In genomic region chr2L:19479249-19479984, dm6 we compare ENCODE assay signal across 3 fruit fly cellular contexts.
A peak's percentile ranks its signal among the peaks of the same experiment; 100 is the strongest.
TF ChIP-seq lines count a peak whose summit lies in the region.

No protein-coding gene starts in this region.

- no peak for TF ChIP-seq CTCF in whole organism, embryonic (GFP tag; optimal IDR thresholded peaks at IDR 0.05; lab: Kevin White, UChicago)

TF ChIP-seq in whole organism, adult, 20 proteins besides CTCF, POLR2A, EP300 and RAD21:
- TF ChIP-seq kay (GFP tag; lab: Kevin White, UChicago; ENCODE audit: borderline replicate concordance) (no peak), Mnt (GFP tag; optimal IDR thresholded peaks at IDR 0.05; lab: Kevin White, UChicago) (no peak), pad (GFP tag; optimal IDR thresholded peaks at IDR 0.05; lab: Kevin White, UChicago) (peak; percentile 74), tj (GFP tag; optimal IDR thresholded peaks at IDR 0.05; lab: Kevin White, UChicago) (peak; percentile 98)

TF ChIP-seq in whole organism, embryonic, 481 proteins besides CTCF, POLR2A, EP300 and RAD21:
- TF ChIP-seq CG17829 (tag; optimal IDR thresholded peaks at IDR 0.05; lab: Kevin White, UChicago) (no peak), Nf-YB (GFP tag; optimal IDR thresholded peaks at IDR 0.05; lab: Kevin White, UChicago) (peak; percentile 81), Stat92E (GFP tag; optimal IDR thresholded peaks at IDR 0.05; lab: Kevin White, UChicago) (no peak), chinmo (GFP tag; IDR thresholded peaks at IDR 0.05; lab: Robert Waterston, UW; ENCODE audit: partially characterized antibody) (0 out of 4 replicates have a peak, but pooled peaks have one; percentile 23), abd-A (tag; optimal IDR thresholded peaks at IDR 0.05; lab: Kevin White, UChicago) (peak; percentile 83), fd3F (GFP tag; optimal IDR thresholded peaks at IDR 0.05; lab: Kevin White, UChicago) (no peak), p53 (GFP tag; optimal IDR thresholded peaks at IDR 0.05; lab: Kevin White, UChicago) (no peak), ewg (GFP tag; optimal IDR thresholded peaks at IDR 0.05; lab: Kevin White, UChicago) (peak; percentile 79), Camta (GFP tag; optimal IDR thresholded peaks at IDR 0.05; lab: Kevin White, UChicago) (no peak), NC2β (GFP tag; optimal IDR thresholded peaks at IDR 0.05; lab: Kevin White, UChicago) (no peak), CG6854 (GFP tag; optimal IDR thresholded peaks at IDR 0.05; lab: Kevin White, UChicago) (no peak), D (optimal IDR thresholded peaks at IDR 0.05; lab: Kevin White, UChicago) (peak; percentile 51), D (GFP tag; optimal IDR thresholded peaks at IDR 0.05; lab: Kevin White, UChicago) (no peak), CG4360 (GFP tag; IDR thresholded peaks at IDR 0.05; lab: Robert Waterston, UW) (peak; percentile 65), Usf (GFP tag; optimal IDR thresholded peaks at IDR 0.05; lab: Kevin White, UChicago) (no peak), CG2120 (GFP tag; optimal IDR thresholded peaks at IDR 0.05; lab: Kevin White, UChicago) (no peak), Lim3 (GFP tag; IDR thresholded peaks at IDR 0.05; lab: Robert Waterston, UW) (no peak), Deaf1 (tag; optimal IDR thresholded peaks at IDR 0.05; lab: Kevin White, UChicago) (peak; percentile 57), Trl (optimal IDR thresholded peaks at IDR 0.05; lab: Kevin White, UChicago) (peak; percentile 14 to 51), Trl (GFP tag; optimal IDR thresholded peaks at IDR 0.05; lab: Kevin White, UChicago) (no peak), Nf-YC (tag; optimal IDR thresholded peaks at IDR 0.05; lab: Kevin White, UChicago) (peak; percentile 91), otp (GFP tag; IDR thresholded peaks at IDR 0.05; lab: Robert Waterston, UW) (no peak), cg (GFP tag; optimal IDR thresholded peaks at IDR 0.05; lab: Kevin White, UChicago) (peak; percentile 66), pan (optimal IDR thresholded peaks at IDR 0.05; lab: Kevin White, UChicago) (no peak), pan (GFP tag; optimal IDR thresholded peaks at IDR 0.05 in 1 of 2, IDR thresholded peaks at IDR 0.05 in 1 of 2) (no peak), kay (GFP tag; optimal IDR thresholded peaks at IDR 0.05; lab: Kevin White, UChicago) (no peak), CG13775 (GFP tag; optimal IDR thresholded peaks at IDR 0.05; lab: Kevin White, UChicago) (no peak), CG33213 (GFP tag; optimal IDR thresholded peaks at IDR 0.05; lab: Kevin White, UChicago) (no peak), al (GFP tag; IDR thresholded peaks at IDR 0.05; lab: Robert Waterston, UW) (no peak), dimm (GFP tag; IDR thresholded peaks at IDR 0.05; lab: Robert Waterston, UW) (no peak)
TF ChIP-seq in whole organism, embryonic: peak in this region for 10.

TF ChIP-seq in whole organism, prepupa, 60 proteins besides CTCF, POLR2A, EP300 and RAD21:
- TF ChIP-seq Hr39 (GFP tag; optimal IDR thresholded peaks at IDR 0.05; lab: Kevin White, UChicago) (no peak), svp (GFP tag; lab: Kevin White, UChicago) (peak; percentile 45)
TF ChIP-seq in whole organism, prepupa: peak in this region for 1.
